Fruit fly (Drosophila melanogaster) whole organism, embryonic: ENCODE data around the gene CG40045.
"Not testable (repeated sequence)": the region's sequence is repeated elsewhere in the genome, so short reads cannot be mapped to it uniquely, and the experiment has no call there.

Experiments used
- CG6654 ChIP-seq: fragments of 200-800 bp; sonication (Bioruptor generic); optimal IDR thresholded peaks from 2 replicates; lab custom pipeline; 2017; ENCODE audit warnings: missing biosample characterization, mild to moderate bottlenecking, missing genetic modification characterization
- Eip74EF ChIP-seq, 2 experiments: fragments of 200-800 bp in 1 of 2; fragments of >200 bp in 1 of 2; sonication (Bioruptor generic) in 1 of 2; optimal IDR thresholded peaks; 2 replicates each; lab custom pipeline; 2017 to 2019; ENCODE audit warnings: missing biosample characterization in 2 of 2, missing genetic modification characterization in 2 of 2, mild to moderate bottlenecking in 1 of 2, moderate library complexity in 1 of 2
- corto ChIP-seq: fragments of 200-800 bp; sonication (Bioruptor generic); optimal IDR thresholded peaks from 2 replicates; lab custom pipeline; 2016; ENCODE audit warnings: missing biosample characterization, mild to moderate bottlenecking, missing genetic modification characterization, moderate library complexity
- crol ChIP-seq: fragments of 200-800 bp; sonication (Bioruptor generic); IDR thresholded peaks from 2 replicates; pipeline ENCODE4 v1.3.6; 2022; ENCODE audit warnings: missing biosample characterization, missing genetic modification characterization
- fd64A ChIP-seq: fragments of 200-800 bp; sonication (Bioruptor generic); optimal IDR thresholded peaks from 3 replicates; lab custom pipeline; 2018; ENCODE audit warnings: missing biosample characterization, mild to moderate bottlenecking, missing genetic modification characterization
- gro ChIP-seq: fragments of 200-800 bp; sonication (Bioruptor generic); optimal IDR thresholded peaks from 2 replicates; lab custom pipeline; 2016; ENCODE audit warnings: missing biosample characterization, missing genetic modification characterization
- unc-4 ChIP-seq: fragments of 200-800 bp; sonication (Bioruptor generic); IDR thresholded peaks from 2 replicates; pipeline ENCODE4 v1.3.6; 2022; ENCODE audit warnings: missing biosample characterization, missing genetic modification characterization; ENCODE audit not compliant: partially characterized antibody

DNA sequence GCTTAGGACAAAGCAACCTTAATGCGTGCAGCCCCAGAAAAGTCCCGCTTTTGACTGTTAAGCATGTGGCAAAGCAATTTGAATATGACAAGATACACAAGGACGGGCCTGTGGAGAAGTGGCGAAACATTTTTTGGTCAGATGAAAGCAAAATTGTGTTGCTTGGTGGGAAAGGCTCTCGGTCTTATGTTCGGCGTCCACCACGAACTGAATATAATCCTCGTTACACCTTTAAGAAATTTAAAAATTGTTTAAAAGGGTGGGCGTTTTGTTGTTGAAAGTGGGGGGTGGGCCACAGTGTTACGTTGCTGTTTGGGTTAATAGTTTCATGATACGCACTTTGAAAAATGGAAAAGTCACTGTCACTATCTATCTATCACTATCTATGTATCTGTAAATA lies 44.6 kb downstream of the CG40045 start:
- TF ChIP-seq Eip74EF (GFP tag; optimal IDR thresholded peaks at IDR 0.05; lab: Kevin White, UChicago); crol (GFP tag; lab: Robert Waterston, UW); corto; CG6654 (GFP tag; lab: Kevin White, UChicago); unc-4 (GFP tag; lab: Robert Waterston, UW); fd64A (GFP tag; lab: Kevin White, UChicago); gro (GFP tag; lab: Kevin White, UChicago): not testable (repeated sequence)
